Worm (Caenorhabditis elegans) whole organism, midembryonic: ENCODE results near the gene str-113.
A peak's percentile ranks its signal among the peaks of the same experiment; 100 is the strongest.

Source experiments
- T22C8.4 ChIP-seq: fragments of 200-800 bp; sonication (Bioruptor generic); IDR thresholded peaks from 2 replicates; pipeline ENCODE4 v1.3.6; 2022; ENCODE audit warnings: missing genetic modification characterization, missing compliant biosample characterization
- cog-1 ChIP-seq: sonication (generic microtip); optimal IDR thresholded peaks from 2 replicates; lab custom pipeline; 2016; ENCODE audit warnings: missing genetic modification characterization, missing compliant biosample characterization
- flt-1 ChIP-seq: fragments of 200-800 bp; sonication (Bioruptor generic); IDR thresholded peaks from 2 replicates; pipeline ENCODE4 v1.3.6; 2022; ENCODE audit warnings: missing genetic modification characterization, missing compliant biosample characterization
- ref-1 ChIP-seq: fragments of 200-800 bp; sonication (Bioruptor generic); conservative IDR thresholded peaks from 2 replicates; pipeline ENCODE4 v1.3.6; 2022; ENCODE audit warnings: missing genetic modification reagents, missing genetic modification characterization, missing compliant biosample characterization
- tab-1 ChIP-seq: fragments of 200-800 bp; sonication (Bioruptor generic); IDR thresholded peaks from 2 replicates; pipeline ENCODE4 v1.3.6; 2022; ENCODE audit warnings: missing genetic modification characterization, missing compliant biosample characterization
- ztf-29 ChIP-seq: fragments of 200-800 bp; sonication (Bioruptor generic); IDR thresholded peaks from 2 replicates; pipeline ENCODE4 v1.3.6; 2022; ENCODE audit warnings: missing genetic modification reagents, missing genetic modification characterization, missing compliant biosample characterization

DNA sequence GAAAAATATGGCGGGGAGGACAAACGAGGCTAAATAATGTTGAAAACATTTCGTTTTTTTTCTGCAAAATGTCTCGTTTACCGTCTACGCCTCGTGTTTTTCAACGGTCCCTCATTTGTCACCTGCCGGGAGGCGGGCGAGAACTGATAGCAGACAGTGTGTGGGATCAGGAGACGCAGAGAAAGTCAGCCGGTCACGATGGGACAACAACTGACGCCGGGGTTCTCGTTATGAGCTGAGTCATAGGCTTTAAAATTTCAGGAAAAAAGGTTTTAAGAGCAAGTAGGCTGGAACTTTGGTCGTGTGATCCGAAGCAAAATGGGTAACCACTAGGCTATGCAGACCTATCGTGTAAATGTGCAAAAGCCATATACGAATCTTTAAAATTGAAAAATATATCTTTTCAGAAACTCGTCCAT, 19.0 kb upstream of the str-113 start, which contains the start of gene W08A12.2:
- TF ChIP-seq cog-1 (tag; lab: Kevin White, UChicago) (no peak), ztf-29 (GFP tag; lab: Robert Waterston, UW) (no peak), flt-1 (GFP tag; lab: Robert Waterston, UW) (no peak), tab-1 (GFP tag; lab: Robert Waterston, UW) (0 out of 2 replicates have a peak, but pooled peaks have one; percentile 27), ref-1 (GFP tag; lab: Robert Waterston, UW) (no peak), T22C8.4 (GFP tag; lab: Robert Waterston, UW) (no peak)
